Fruit fly (Drosophila melanogaster) whole organism, embryonic: ENCODE data around the gene vas.

Experiments used
- CG11093 ChIP-seq: fragments of 200-800 bp; sonication (Bioruptor generic); IDR thresholded peaks from 3 replicates; pipeline ENCODE4 v1.3.6; 2022; ENCODE audit warnings: missing biosample characterization, missing genetic modification characterization
- CG15601 ChIP-seq: fragments of 200-800 bp; sonication (Bioruptor generic); optimal IDR thresholded peaks from 3 replicates; lab custom pipeline; 2019; ENCODE audit warnings: missing biosample characterization, mild to moderate bottlenecking, missing genetic modification characterization, moderate library complexity
- Lim3 ChIP-seq: fragments of 200-800 bp; sonication (Bioruptor generic); IDR thresholded peaks from 2 replicates; pipeline ENCODE4 v1.3.6; 2022; ENCODE audit warnings: missing biosample characterization, missing genetic modification characterization
- Lpt ChIP-seq: fragments of >200 bp; optimal IDR thresholded peaks from 2 replicates; lab custom pipeline; 2018; ENCODE audit warnings: missing biosample characterization, missing genetic modification characterization
- Tbp ChIP-seq: fragments of >200 bp; optimal IDR thresholded peaks from 2 replicates; lab custom pipeline; 2018; ENCODE audit warnings: missing biosample characterization, missing genetic modification characterization
- cg ChIP-seq: fragments of 200-800 bp; sonication (Bioruptor generic); optimal IDR thresholded peaks from 3 replicates; lab custom pipeline; 2019; ENCODE audit warnings: missing biosample characterization, mild to moderate bottlenecking, missing genetic modification characterization, moderate library complexity
- h ChIP-seq: fragments of >200 bp; optimal IDR thresholded peaks from 2 replicates; lab custom pipeline; 2017
- ro ChIP-seq: fragments of 200-800 bp; sonication (Bioruptor generic); IDR thresholded peaks from 2 replicates; pipeline ENCODE4 v1.3.6; 2022; ENCODE audit warnings: missing biosample characterization, missing genetic modification characterization
- vvl ChIP-seq: fragments of 200-800 bp; sonication (Bioruptor generic); IDR thresholded peaks from 2 replicates; pipeline ENCODE4 v1.3.6; 2022; ENCODE audit warnings: missing biosample characterization, missing genetic modification characterization

- no peak for TF ChIP-seq CG11093
- TF ChIP-seq Lpt (GFP tag; lab: Kevin White, UChicago) = no peak
- TF ChIP-seq Lim3 (GFP tag; lab: Robert Waterston, UW) = no peak
- TF ChIP-seq CG15601 (tag; lab: Kevin White, UChicago) = no peak
- TF ChIP-seq cg (GFP tag; lab: Kevin White, UChicago) = no peak
- no peak for TF ChIP-seq Tbp
- TF ChIP-seq h = no peak
- TF ChIP-seq vvl = no peak
- no peak for TF ChIP-seq ro
These were observed 56.5 kb downstream of the vas start for dm6 chr2L:15117995-15118394.
